Worm (Caenorhabditis elegans) whole organism, dauer: Measurements from ENCODE around the gene C02D5.4.

Source experiments
- unc-62 ChIP-seq: sonication (generic microtip); optimal IDR thresholded peaks from 2 replicates; lab custom pipeline; 2017; ENCODE audit warnings: missing biosample characterization, missing genetic modification reagents, missing genetic modification characterization

C02D5.4 gene

DNA sequence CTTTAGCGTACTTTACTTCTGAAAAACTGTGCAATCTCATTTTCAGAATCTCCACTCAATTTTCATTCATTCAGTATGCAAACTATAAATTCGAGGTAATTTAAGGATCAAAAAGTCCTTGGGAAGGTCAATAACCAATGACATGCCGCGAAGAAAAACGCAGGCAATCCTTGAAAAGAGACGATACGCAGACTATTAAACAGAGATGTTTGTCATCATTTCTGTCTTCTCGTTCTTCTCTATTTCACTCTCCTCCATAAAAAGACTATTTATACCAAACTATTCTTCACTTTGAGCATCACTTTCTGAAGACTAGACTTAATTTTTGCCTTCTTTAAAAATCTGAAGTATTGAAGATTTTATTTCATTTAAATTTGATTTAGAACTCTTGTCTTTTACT, at the start of gene C02D5.4:
Gene C02D5.4, plus strand, starts transcription at position 41 of the 400 bp plus-strand sequence.
- no peak for TF ChIP-seq unc-62

DNA sequence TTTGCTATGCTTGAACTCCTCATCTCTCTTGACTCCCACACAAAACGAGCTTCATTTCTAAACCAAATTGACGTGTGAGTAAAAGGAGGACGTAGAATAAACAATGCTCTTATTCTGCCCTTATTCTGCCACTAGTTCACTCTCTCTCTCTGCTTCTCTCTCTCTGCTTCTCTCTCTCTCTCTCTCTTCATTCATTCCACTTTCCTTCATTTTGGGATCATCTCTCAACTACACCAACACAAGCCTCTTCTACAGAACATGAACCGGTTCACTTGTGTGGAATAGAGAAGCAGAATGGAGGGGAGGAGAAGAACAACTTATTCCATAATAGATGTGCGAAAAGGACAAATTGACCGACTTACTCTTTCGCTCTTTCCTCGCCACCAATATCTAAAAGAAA, 48.6 kb upstream of the C02D5.4 start:
- TF ChIP-seq unc-62 = no peak

DNA sequence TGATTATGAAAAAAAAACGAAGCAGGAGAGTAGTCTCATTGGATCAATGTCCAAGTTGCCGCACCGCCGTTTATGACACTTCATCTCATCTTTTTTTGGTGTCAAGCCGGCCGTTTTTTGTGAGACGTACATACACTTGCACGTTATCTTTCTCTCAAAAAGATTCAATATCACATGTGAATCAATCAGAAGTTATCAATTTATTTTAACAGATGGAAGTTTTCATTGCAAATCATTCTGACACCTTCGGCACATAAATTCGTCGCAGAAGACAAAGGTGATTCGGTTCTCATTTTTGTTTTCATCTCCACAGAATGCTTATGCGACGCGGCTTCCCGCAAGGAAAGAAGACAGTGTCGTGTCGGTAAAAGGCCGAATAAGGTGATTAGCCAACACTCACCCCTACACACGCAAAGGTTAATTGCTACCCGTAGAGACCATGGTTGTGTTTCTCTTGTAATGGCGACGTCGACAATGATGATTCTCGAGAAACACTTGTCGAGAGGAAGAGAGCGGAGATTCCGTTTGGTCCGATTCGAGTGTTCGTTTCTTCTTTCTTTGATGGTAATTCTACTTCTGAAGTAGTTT, 47.7 kb upstream of the C02D5.4 start:
- no peak for TF ChIP-seq unc-62

DNA sequence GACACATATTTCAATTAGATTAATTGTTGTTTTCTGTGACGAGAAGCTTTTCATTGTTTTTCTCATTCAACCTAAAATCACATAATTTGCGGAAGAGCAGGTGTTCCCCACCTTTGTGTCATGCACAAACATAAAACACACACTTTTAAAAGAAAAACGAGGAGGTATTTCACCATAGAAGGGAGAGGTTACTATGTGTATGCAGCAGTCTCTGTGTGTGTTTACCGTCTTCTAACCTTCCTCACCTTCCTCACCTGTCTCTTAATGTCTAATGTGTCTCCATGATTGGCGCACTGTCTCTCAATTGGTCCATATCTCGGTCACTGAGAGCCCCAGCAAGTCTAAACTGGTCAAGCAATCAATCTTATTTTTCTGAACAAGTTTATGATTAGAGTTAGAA, 45.6 kb upstream of the C02D5.4 start:
- no peak for TF ChIP-seq unc-62

DNA sequence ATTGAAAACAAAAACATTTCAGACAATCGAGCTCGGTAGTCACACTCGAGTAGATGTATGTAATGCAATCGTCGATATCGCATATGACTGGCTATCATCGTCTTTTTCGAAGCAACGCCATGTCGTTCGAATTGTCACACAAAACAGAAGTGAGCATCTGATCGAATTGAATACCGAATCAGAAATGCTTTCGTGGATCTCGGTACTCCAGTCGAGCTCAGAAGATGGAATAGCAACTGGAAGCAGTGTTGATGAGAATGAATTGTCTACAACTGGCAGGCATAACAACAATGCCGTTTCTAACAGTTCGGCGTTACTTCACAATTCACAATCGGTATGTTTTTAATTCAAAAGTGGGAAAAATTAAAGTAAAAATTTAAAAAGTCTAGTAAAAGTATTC, 42.7 kb upstream of the C02D5.4 start:
- no peak for TF ChIP-seq unc-62

DNA sequence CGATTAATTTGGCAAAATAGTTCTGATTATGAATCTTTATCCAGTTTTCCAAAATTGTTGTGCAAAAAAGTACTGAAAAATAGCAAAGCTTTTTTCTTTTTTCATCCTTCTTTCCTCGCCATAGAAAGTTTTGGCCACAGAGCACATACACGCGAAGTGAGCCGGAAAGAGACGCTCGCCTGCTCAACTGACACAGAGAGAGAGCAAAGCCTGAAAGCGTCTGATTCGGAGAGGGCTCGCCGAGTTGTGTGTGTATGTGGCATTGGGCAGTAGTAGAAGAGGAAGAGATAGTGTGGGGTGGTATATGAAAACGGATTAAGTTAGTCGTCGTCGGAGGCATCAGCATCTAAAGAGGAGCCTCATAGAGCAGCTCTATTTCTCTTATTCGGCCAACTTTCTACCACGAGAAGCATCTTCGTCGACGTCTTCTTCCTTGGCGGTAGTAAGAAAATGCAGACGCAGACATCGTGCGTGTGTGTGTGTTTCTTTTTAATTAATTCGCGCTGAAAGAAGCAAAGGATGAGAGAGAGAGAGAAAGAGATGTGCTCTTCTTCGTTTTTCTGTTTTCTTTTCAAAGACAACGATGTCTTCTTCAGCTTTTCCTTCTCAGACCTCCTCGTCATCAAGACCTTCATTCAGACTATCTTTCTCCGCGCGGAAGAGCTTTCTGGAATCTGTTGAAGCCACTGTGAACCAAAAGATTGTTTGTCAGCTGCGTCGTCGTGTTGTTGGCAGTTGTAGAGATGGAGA, 42.1 kb upstream of the C02D5.4 start:
- TF ChIP-seq unc-62 = no peak

DNA sequence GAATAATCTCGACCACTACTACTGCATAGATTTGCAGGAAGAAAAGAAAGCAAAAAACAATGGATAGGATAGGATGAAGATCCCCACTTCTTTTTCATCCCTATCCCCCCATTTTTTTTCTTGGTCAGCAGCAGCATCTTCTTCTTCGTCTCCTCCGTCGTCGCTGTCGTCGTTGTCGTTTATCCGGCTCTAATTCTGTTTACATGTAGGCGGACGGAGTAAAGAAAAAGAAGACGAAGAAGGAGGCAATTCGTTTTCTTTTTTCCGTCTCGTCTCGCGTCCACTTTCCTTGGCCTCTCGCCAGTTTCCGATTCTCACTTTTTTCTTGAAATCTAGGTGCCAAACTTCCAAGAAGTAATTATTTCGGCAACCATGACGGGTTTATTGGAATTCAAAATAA, 40.3 kb upstream of the C02D5.4 start:
- TF ChIP-seq unc-62 = no peak

DNA sequence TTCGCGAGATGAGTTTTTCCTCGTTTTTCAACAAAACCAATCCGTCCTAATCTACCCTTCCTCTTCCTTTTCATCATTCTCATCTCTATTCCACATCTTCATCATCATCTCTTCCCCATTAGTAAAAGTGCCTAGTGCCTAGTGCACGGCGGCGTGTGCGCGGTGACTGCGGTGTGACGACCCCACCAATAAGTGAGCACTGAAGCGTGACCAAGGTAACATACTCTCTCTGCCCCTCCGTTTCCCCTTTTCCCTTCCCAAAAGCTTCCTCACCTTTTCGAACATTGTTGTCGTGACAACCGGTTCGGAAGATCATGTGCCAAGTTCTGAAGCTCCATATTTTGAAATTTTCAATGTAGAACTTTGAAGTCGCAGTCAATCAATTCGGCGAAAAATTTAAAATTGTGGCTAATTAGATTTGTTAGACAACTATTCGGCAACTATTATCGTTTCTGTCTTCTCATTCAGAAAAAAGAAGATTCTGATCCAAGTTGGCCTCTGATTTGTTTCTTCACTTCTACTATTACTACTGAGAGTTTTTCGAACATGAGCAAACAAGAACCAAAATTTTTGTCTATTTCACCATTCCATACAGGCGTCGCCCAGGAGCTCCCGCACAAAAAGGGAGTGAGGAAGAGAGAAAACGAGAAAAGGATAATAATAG, 39.6 kb upstream of the C02D5.4 start:
- no peak for TF ChIP-seq unc-62

DNA sequence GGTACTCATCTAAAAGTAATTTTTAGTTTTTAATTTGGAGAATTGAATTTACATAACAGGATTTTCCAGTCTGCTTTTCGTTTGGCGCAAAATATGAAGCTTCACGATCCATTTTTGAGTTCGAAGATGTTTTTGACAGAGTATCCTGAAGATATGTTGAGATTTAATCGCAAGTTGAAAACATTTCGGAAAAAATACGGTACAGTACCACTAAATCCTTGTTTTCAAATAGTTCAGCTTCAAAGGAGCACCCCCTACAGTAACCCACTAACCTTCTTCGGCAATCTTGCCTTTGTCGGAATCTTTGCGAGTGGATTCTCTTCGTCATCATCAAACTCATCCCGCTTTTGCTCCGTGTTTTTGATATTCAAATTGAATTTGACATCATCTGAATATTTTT, 33.0 kb upstream of the C02D5.4 start:
- TF ChIP-seq unc-62 = no peak

DNA sequence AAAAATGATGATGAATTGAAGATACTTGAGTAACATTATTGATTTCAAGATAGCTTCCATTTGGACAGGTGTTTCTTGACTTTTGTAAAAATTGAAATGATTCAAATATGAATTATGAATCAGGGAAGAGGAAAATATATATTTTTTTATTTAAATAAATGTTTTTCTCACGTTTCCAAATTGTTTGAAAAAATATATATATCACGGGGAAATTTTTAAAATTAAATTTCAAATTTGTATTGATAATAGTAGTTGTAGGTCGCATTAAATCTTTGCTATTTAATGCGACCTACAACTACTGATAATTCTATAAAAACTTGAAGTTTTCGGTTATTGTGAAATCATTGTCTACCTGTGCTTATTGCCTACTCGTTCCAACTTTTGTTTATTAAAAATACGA, 32.1 kb upstream of the C02D5.4 start, which contains the start of gene ZC21.8:
Gene ZC21.8, minus strand, starts transcription at position 101 of the 400 bp plus-strand sequence.
- no peak for TF ChIP-seq unc-62

DNA sequence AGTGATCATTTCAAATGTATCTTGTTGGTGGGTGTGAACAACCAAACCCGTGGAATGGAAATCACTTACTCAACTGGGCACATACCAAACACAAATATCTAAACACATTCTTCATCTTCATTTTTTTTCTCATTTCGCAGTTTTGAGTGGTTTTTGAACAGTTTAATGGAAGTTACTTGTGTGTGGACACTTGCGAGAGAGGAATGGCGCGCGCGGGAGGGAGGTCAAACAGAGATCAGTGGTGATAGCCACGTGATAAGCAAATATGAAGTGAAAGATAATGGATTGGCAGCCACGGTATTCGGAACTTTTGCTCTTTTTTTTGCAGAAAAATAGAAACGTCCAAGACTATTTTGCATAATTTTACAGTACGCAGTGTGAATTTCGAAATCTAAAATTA, 31.4 kb upstream of the C02D5.4 start:
- no peak for TF ChIP-seq unc-62

DNA sequence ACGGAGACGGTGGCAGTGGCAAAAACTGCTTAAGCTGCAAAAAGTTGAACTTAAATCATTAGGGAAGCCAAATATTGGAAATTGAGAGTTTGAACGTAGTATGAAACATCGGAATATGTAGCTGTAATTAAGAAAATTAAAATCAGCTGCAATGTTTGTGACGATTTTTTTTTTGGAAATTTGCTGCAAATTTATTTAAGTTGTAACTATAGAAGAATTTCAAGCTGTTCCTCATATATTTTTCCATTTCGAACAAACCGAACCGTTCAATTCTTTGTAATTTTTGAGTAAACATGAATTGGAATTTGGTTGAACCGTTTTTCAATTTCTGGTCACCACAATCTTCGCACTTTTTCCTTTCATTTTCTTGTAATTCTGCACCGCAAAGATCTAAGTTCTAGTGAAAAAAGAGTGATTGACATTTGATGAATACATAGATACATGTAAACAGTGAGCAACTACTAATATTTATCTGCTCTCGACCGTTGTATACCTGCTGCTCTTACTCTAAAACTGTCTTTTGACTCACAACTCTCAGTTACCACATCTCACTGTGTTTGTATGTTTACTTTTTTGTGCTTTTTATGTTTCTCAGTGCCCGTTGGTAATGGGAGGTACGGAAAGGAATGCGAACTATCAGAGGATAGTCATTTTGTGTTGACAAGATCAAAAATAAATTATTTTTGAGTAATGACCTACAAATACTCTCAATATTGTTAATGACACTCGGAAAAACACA, 30.1 kb upstream of the C02D5.4 start:
- no peak for TF ChIP-seq unc-62

DNA sequence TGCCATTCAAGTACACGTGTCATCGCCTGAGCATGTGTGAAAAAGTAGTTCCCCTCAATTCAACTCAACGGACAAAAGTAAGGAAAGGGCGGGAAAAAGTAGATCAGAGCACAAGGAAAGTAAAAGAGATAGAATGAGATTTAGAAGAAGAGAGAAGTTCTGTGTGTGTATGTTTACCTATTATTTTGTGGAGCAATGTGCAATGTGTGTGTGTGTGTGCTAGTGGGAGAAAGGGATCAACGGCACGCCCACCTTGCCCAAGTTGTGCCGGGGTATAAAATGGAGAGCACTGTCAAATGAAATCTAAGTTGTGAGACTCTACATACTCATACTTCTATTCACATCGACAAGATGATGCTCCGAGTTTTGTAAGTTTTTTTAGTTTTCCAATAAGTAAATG, 27.2 kb upstream of the C02D5.4 start, which contains the start of gene idpp-15:
Gene idpp-15, plus strand, starts transcription at position 301 of the 400 bp plus-strand sequence.
- TF ChIP-seq unc-62 = no peak

DNA sequence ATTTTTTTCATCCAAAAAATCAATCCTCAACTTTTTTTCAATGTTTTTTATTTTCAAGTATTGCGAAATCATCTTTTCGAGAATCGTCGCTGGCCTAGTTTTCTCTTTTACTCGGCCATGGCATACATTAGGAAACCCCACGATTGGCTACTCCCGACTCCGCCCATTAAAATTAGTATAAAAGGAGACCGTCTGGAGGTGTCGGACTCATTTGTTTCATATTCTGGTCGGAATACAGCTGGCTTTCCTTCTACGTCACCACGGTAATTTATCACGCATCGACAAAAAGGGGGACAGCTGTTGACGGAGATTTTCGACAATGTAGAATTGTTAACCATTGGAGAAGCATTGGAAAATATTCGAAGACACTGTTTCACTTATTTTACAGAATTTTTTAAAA, 23.0 kb upstream of the C02D5.4 start:
- TF ChIP-seq unc-62 = no peak

DNA sequence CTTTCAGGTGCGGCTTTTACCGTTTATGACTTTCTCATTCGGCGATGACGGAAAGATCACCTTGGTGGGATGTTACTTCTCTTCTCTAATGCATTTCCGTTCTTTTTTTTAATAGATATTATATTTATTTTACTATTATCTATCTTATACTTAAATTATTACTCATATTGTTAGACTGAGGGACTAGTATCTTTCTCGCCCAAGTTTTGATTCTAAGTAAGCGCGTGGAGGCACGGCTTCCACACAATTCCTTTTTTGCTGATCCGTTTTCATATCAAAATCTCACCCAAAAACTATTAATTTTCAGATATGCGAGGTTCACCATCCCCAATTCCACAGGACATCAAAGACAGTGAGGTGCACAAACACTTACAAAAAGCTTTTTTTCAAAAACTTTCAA, 22.2 kb upstream of the C02D5.4 start, which contains the start of gene ZC21.10:
Gene ZC21.10, plus strand, starts transcription at position 301 of the 400 bp plus-strand sequence.
- no peak for TF ChIP-seq unc-62

DNA sequence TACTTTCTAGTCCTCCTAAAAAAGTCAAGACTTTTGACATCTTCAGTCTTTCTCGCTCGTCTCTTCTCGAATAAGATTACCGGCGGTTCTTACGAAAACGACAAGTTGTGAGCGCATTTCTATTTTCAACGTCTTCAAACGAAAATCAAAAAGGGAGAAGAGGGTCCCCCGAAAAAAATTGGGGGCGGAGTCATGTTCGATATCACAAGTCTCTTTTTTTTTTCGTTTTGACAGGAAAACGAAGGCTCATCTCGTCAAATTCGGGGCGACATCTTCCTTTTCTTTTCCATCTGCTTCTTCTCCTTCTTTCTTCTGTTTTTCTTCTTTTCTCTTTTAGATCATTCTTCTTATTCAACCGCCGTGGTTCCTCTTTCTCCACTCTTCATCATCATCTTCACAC, 18.1 kb upstream of the C02D5.4 start:
- no peak for TF ChIP-seq unc-62

DNA sequence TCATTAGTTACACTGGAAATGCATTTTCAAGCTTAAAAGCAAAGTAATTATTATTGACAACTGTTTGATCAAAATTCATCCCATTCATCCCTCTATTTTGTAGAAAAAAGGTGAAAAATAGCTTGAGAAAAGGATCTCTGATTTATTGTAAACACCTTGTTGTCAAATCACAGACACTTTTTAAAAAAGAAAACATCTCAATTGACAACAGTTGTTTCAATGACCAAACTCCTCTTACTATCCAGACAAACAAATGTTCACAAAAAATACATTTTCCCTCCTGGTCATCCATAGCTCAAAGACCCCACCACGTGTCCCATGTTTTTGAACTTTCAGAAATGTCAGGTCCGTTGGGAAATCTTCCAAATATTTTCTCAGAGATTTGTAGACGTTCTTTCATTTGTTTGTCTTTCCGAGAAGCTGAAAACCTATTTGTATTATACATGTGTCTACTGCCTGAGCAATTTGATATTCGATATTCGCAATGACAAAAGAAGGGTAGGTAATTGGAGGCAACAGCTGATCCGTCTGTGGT, 17.3 kb upstream of the C02D5.4 start, which contains the start of gene trp-1:
Gene trp-1, plus strand, starts transcription at position 485 of the 535 bp plus-strand sequence.
- no peak for TF ChIP-seq unc-62
